Fruit fly (Drosophila melanogaster): Measurements from ENCODE around the gene CG9581.
"Not testable (repeated sequence)": the region's sequence is repeated elsewhere in the genome, so short reads cannot be mapped to it uniquely, and the experiment has no call there.

dm6 chrX:20143088-20143487 is 26.7 kb downstream of the CG9581 start, which contains the start of gene Or19a:
- not testable (repeated sequence) for TF ChIP-seq CTCF, CG8478 (optimal IDR thresholded peaks at IDR 0.05)
